Worm (Caenorhabditis elegans) whole organism, L4/young adult: Measurements from ENCODE around the gene srg-13.

Experiments used
- W03F9.2 ChIP-seq: fragments of 150-350 bp; optimal IDR thresholded peaks from 2 replicates; lab custom pipeline; 2014; ENCODE audit warnings: missing biosample characterization, missing genetic modification characterization
- dao-5 ChIP-seq: sonication (generic microtip); optimal IDR thresholded peaks from 2 replicates; lab custom pipeline; 2016; ENCODE audit warnings: missing genotype, missing genetic modification characterization, moderate library complexity, missing compliant biosample characterization
- him-1 ChIP-seq: sonication (generic microtip); optimal IDR thresholded peaks from 2 replicates; lab custom pipeline; 2016; ENCODE audit warnings: missing genotype, missing genetic modification reagents, missing genetic modification characterization, missing compliant biosample characterization

ce11 chrIII:4687134-4687533 is 15.1 kb downstream of the srg-13 start:
- TF ChIP-seq dao-5 (tag; lab: Kevin White, UChicago) (no peak), him-1 (no peak), W03F9.2 (tag; lab: Kevin White, UChicago) (no peak)
